Fruit fly (Drosophila melanogaster): ENCODE results near the gene cact.

Gene cact

DNA sequence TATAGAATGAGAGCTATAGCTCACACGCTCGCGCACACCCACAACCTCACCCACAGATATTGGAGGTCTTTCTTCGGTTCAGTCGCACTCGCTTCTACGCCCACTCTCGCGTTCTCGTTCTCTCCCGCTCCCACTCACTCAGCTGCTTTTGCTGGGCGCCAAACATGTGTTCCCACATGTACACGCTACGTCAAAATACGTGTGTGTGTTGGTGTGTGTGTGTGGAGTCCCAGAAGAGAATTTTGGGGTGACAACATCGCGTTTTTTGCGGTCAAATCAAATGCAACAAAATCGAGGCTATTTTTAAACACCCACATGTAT, 54.6 kb downstream of the cact start (continued):
- TF ChIP-seq org-1 (GFP tag; optimal IDR thresholded peaks at IDR 0.05) (no peak), CG18476 (GFP tag; optimal IDR thresholded peaks at IDR 0.05) (no peak), CG9437 (GFP tag; optimal IDR thresholded peaks at IDR 0.05) (no peak), CG15601 (tag; optimal IDR thresholded peaks at IDR 0.05) (no peak), CG9876 (GFP tag; optimal IDR thresholded peaks at IDR 0.05) (no peak), Pdp1 (GFP tag; optimal IDR thresholded peaks at IDR 0.05) (peak in 1 of 2 experiments; percentile 17), p53 (GFP tag; optimal IDR thresholded peaks at IDR 0.05) (no peak), kni (GFP tag; optimal IDR thresholded peaks at IDR 0.05) (peak; percentile 48), Fer1 (GFP tag; optimal IDR thresholded peaks at IDR 0.05) (peak; percentile 33), dm (GFP tag; optimal IDR thresholded peaks at IDR 0.05) (peak; percentile 62), NfI (GFP tag; optimal IDR thresholded peaks at IDR 0.05) (no peak), bigmax (GFP tag; optimal IDR thresholded peaks at IDR 0.05) (peak; percentile 17), CTCF (GFP tag; optimal IDR thresholded peaks at IDR 0.05) (peak; percentile 5), Hr78 (GFP tag; optimal IDR thresholded peaks at IDR 0.05) (peak in 1 of 2 experiments; percentile 20), CG15073 (GFP tag; optimal IDR thresholded peaks at IDR 0.05) (no peak), sd (tag; optimal IDR thresholded peaks at IDR 0.05) (peak; percentile 88), Dp (GFP tag; optimal IDR thresholded peaks at IDR 0.05) (peak; percentile 21), zfh2 (GFP tag; optimal IDR thresholded peaks at IDR 0.05) (no peak), usp (GFP tag; optimal IDR thresholded peaks at IDR 0.05) (no peak), CG1792 (GFP tag; optimal IDR thresholded peaks at IDR 0.05) (no peak), sqz (GFP tag; optimal IDR thresholded peaks at IDR 0.05) (peak; percentile 48), Deaf1 (tag; optimal IDR thresholded peaks at IDR 0.05) (peak; percentile 4), CrebB (tag; optimal IDR thresholded peaks at IDR 0.05) (peak; percentile 16), Bgb (GFP tag; IDR thresholded peaks at IDR 0.05; ENCODE audit: partially characterized antibody) (no peak), YL-1 (GFP tag; optimal IDR thresholded peaks at IDR 0.05) (no peak), HmgZ (tag; optimal IDR thresholded peaks at IDR 0.05) (peak; percentile 19), phol (tag; optimal IDR thresholded peaks at IDR 0.05) (no peak), CG10543 (GFP tag; optimal IDR thresholded peaks at IDR 0.05) (peak; percentile 71), CG17912 (GFP tag; optimal IDR thresholded peaks at IDR 0.05) (peak; percentile 6), CG11504 (tag; optimal IDR thresholded peaks at IDR 0.05) (peak; percentile 13), GATAe (GFP tag; conservative IDR thresholded peaks at IDR 0.05) (no peak), CG11398 (GFP tag; optimal IDR thresholded peaks at IDR 0.05) (no peak), gro (GFP tag; optimal IDR thresholded peaks at IDR 0.05) (peak; percentile 21), ftz-f1 (GFP tag; optimal IDR thresholded peaks at IDR 0.05) (peak; percentile 89)

DNA sequence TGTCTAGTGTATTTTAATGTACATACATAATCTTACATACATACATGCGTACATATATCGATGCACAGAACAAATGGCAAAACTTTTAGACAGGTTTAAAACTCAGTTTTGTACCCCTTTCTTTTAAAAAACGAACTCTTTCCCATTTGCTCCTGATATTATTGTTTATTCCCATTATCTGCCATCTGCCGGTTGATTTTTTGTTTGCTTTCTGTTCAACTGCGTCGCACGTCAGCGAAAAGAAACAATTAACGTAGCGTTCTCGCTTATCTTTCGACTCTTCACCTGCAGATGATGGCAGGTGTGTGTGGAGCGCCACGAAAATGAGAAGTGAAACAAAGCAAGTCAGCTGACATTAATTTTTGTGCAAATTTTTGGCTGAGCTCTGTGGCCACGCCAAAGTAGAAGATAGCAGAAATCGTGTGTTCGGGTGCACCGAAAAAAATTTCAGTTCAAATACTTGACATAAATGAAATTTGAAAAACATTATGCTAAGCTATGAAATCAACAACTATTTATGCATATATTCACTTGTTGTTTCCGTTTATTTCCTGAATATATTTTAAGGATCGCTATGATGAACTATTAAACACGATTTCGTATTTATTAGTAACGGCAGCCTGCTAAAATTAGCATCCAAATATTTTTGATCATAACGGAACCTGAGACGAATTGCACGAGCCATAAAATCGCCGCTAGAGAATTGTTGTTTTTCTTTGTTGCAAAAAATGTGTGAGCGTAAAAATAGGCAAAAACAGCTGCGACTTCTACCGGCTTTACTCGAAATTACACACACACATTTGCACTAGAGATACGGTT, 55.1 kb downstream of the cact start:
- TF ChIP-seq dpn (GFP tag; optimal IDR thresholded peaks at IDR 0.05) (peak in 1 of 2 experiments; percentile 13), CG9437 (GFP tag; optimal IDR thresholded peaks at IDR 0.05) (peak; percentile 17), CG10366 (GFP tag; IDR thresholded peaks at IDR 0.05) (no peak), CG17829 (tag; optimal IDR thresholded peaks at IDR 0.05) (no peak), CG13296 (GFP tag; optimal IDR thresholded peaks at IDR 0.05) (no peak), CG32532 (GFP tag; IDR thresholded peaks at IDR 0.05) (no peak), CG6765 (GFP tag; optimal IDR thresholded peaks at IDR 0.05) (no peak), pzg (GFP tag; optimal IDR thresholded peaks at IDR 0.05) (no peak), pros (GFP tag; optimal IDR thresholded peaks at IDR 0.05) (no peak), Atf-2 (GFP tag; optimal IDR thresholded peaks at IDR 0.05) (no peak), CG13894 (tag; optimal IDR thresholded peaks at IDR 0.05) (no peak), Lpt (GFP tag; optimal IDR thresholded peaks at IDR 0.05) (no peak), tin (GFP tag; optimal IDR thresholded peaks at IDR 0.05) (no peak), CG17568 (GFP tag; optimal IDR thresholded peaks at IDR 0.05) (no peak), CG7745 (tag; optimal IDR thresholded peaks at IDR 0.05) (no peak), Hmx (GFP tag; optimal IDR thresholded peaks at IDR 0.05) (no peak), CG6813 (GFP tag; optimal IDR thresholded peaks at IDR 0.05) (no peak), CG17361 (GFP tag; IDR thresholded peaks at IDR 0.05) (no peak)

All from whole organism, embryonic.